Fruit fly (Drosophila melanogaster) whole organism: ENCODE results near the gene Ca-Ma2d.

Experiments
- CG8478 ChIP-seq: fragments of >200 bp; optimal IDR thresholded peaks from 2 replicates; lab custom pipeline; 2018; ENCODE audit warnings: inconsistent platforms
- Dll ChIP-seq: fragments of >200 bp; optimal IDR thresholded peaks from 2 replicates; lab custom pipeline; 2017
- usp ChIP-seq: fragments of >200 bp; optimal IDR thresholded peaks from 2 replicates; lab custom pipeline; 2017; ENCODE audit warnings: missing biosample characterization, missing genetic modification characterization, mixed read lengths

DNA sequence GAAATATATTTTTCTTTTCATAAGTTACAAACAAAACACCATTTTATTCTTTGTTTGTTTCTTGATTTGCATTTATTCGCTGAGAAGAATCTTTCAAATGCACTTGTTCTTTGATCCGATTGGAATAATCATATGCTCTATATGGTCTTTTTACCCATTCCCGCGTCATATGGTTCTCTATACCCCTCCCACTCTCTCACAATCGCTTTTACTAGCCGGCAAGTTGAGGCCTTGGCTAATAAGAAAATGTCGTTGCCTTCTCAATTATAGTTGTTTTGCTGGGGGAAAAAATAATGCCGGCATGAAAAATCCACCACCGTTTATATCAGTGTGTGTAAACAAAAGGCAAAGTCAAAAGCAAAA is 37.6 kb downstream of the Ca-Ma2d start:
- TF ChIP-seq usp (GFP tag; lab: Kevin White, UChicago) = no peak
- no peak for TF ChIP-seq Dll (lab: Kevin White, UChicago)
- no peak for TF ChIP-seq CG8478
